Worm (Caenorhabditis elegans): Measurements from ENCODE around the gene F43C11.7.

ce11 chrII:2378465-2379009 lies 42.8 kb downstream of the F43C11.7 start:
- TF ChIP-seq elt-1 (tag; optimal IDR thresholded peaks at IDR 0.05) = no peak
- TF ChIP-seq nhr-237 (tag; optimal IDR thresholded peaks at IDR 0.05) = no peak
- TF ChIP-seq ama-1 (optimal IDR thresholded peaks at IDR 0.05) = no peak
- no peak for TF ChIP-seq nhr-11 (tag; optimal IDR thresholded peaks at IDR 0.05)
- peak; percentile 80 for TF ChIP-seq fos-1 (tag; optimal IDR thresholded peaks at IDR 0.05)
- TF ChIP-seq jun-1 (tag; optimal IDR thresholded peaks at IDR 0.05) = peak; percentile 99
- TF ChIP-seq elt-3 (tag; optimal IDR thresholded peaks at IDR 0.05) = no peak
- no peak for TF ChIP-seq nhr-76 (tag; optimal IDR thresholded peaks at IDR 0.05)
- no peak for TF ChIP-seq zag-1 (tag; optimal IDR thresholded peaks at IDR 0.05)
- TF ChIP-seq unc-39 (tag; optimal IDR thresholded peaks at IDR 0.05) = no peak
- TF ChIP-seq ceh-28 (tag; optimal IDR thresholded peaks at IDR 0.05) = peak; percentile 5
- TF ChIP-seq pha-4 (tag; optimal IDR thresholded peaks at IDR 0.05) = peak; percentile 79

All from whole organism, L3 larva.